Worm (Caenorhabditis elegans) whole organism, mixed stage, embryonic: ENCODE measurements around the gene Y17G7B.18.
A peak's percentile ranks its signal among the peaks of the same experiment; 100 is the strongest.

Experiments
- M03D4.4 ChIP-seq: sonication (generic microtip); optimal IDR thresholded peaks from 2 replicates; lab custom pipeline; 2017; ENCODE audit warnings: mild to moderate bottlenecking, missing genetic modification characterization, missing compliant biosample characterization
- bed-3 ChIP-seq: fragments of 200-800 bp; sonication (Bioruptor generic); optimal IDR thresholded peaks from 3 replicates; lab custom pipeline; 2018; ENCODE audit warnings: mild to moderate bottlenecking, missing genetic modification characterization, moderate library complexity, missing compliant biosample characterization
- blmp-1 ChIP-seq: fragments of 150-350 bp; optimal IDR thresholded peaks from 2 replicates; lab custom pipeline; 2014; ENCODE audit warnings: missing biosample characterization, missing genetic modification characterization
- ceh-39 ChIP-seq: fragments of 150-350 bp; optimal IDR thresholded peaks from 2 replicates; lab custom pipeline; 2014; ENCODE audit warnings: missing biosample characterization, missing genetic modification characterization
- ceh-43 ChIP-seq: fragments of 200-800 bp; sonication (Bioruptor generic); optimal IDR thresholded peaks from 2 replicates; lab custom pipeline; 2018; ENCODE audit warnings: mild to moderate bottlenecking, missing genetic modification characterization, moderate library complexity, missing compliant biosample characterization
- ces-1 ChIP-seq: fragments of 150-350 bp; optimal IDR thresholded peaks from 2 replicates; lab custom pipeline; 2014; ENCODE audit warnings: missing biosample characterization, missing genetic modification reagents, missing genetic modification characterization
- cnd-1 ChIP-seq: fragments of 200-800 bp; sonication (Bioruptor generic); optimal IDR thresholded peaks from 2 replicates; lab custom pipeline; 2018; ENCODE audit warnings: mild to moderate bottlenecking, missing genetic modification characterization, missing compliant biosample characterization
- drap-1 ChIP-seq: fragments of 200-800 bp; sonication (Bioruptor generic); optimal IDR thresholded peaks from 3 replicates; lab custom pipeline; 2018; ENCODE audit warnings: mild to moderate bottlenecking, missing genetic modification characterization, missing compliant biosample characterization
- elt-1 ChIP-seq: sonication (generic microtip); optimal IDR thresholded peaks from 2 replicates; lab custom pipeline; 2017; ENCODE audit warnings: missing genetic modification characterization, mild to moderate bottlenecking, missing compliant biosample characterization, antibody characterized with exemption, moderate library complexity, borderline replicate concordance; ENCODE audit not compliant: insufficient read depth
- elt-3 ChIP-seq: fragments of 150-350 bp; optimal IDR thresholded peaks from 2 replicates; lab custom pipeline; 2014; ENCODE audit warnings: missing biosample characterization, missing genetic modification characterization
- flh-1 ChIP-seq: fragments of 200-800 bp; sonication (Bioruptor generic); optimal IDR thresholded peaks from 2 replicates; lab custom pipeline; 2018; ENCODE audit warnings: mild to moderate bottlenecking, missing genetic modification characterization, moderate library complexity, missing compliant biosample characterization
- ham-2 ChIP-seq: fragments of 200-800 bp; sonication (Bioruptor generic); optimal IDR thresholded peaks from 2 replicates; lab custom pipeline; 2018; ENCODE audit warnings: mild to moderate bottlenecking, missing genetic modification characterization, missing compliant biosample characterization
- hlh-1 ChIP-seq: fragments of 150-350 bp; optimal IDR thresholded peaks from 2 replicates; lab custom pipeline; 2014; ENCODE audit warnings: missing biosample characterization, missing genetic modification reagents, missing genetic modification characterization
- lin-32 ChIP-seq: fragments of 200-800 bp; sonication (Bioruptor generic); optimal IDR thresholded peaks from 2 replicates; lab custom pipeline; 2018; ENCODE audit warnings: mild to moderate bottlenecking, missing genetic modification characterization, missing compliant biosample characterization
- lsy-2 ChIP-seq: fragments of 150-350 bp; optimal IDR thresholded peaks from 2 replicates; lab custom pipeline; 2014; ENCODE audit warnings: missing biosample characterization, missing genetic modification characterization
- mab-5 ChIP-seq: fragments of 150-350 bp; optimal IDR thresholded peaks from 2 replicates; lab custom pipeline; 2014; ENCODE audit warnings: missing biosample characterization, missing genetic modification characterization
- mep-1 ChIP-seq: fragments of 150-350 bp; optimal IDR thresholded peaks from 2 replicates; lab custom pipeline; 2017; ENCODE audit warnings: missing biosample characterization, missing genetic modification reagents, missing genetic modification characterization, inconsistent platforms
- mls-2 ChIP-seq: sonication (generic microtip); optimal IDR thresholded peaks from 2 replicates; lab custom pipeline; 2016; ENCODE audit warnings: mild to moderate bottlenecking, missing genetic modification characterization, moderate library complexity, missing compliant biosample characterization
- nhr-2 ChIP-seq: fragments of 150-350 bp; optimal IDR thresholded peaks from 2 replicates; lab custom pipeline; 2014; ENCODE audit warnings: missing biosample characterization, missing genetic modification characterization
- nhr-237 ChIP-seq: fragments of 150-350 bp; optimal IDR thresholded peaks from 2 replicates; lab custom pipeline; 2014; ENCODE audit warnings: missing biosample characterization, missing genetic modification characterization
- nhr-28 ChIP-seq: fragments of 150-350 bp; optimal IDR thresholded peaks from 2 replicates; lab custom pipeline; 2014; ENCODE audit warnings: missing biosample characterization, missing genetic modification characterization
- nhr-76 ChIP-seq: sonication (generic microtip); optimal IDR thresholded peaks from 2 replicates; lab custom pipeline; 2017; ENCODE audit warnings: missing biosample characterization, missing genetic modification characterization
- pha-4 ChIP-seq: fragments of 150-350 bp; optimal IDR thresholded peaks from 2 replicates; lab custom pipeline; 2018; ENCODE audit warnings: missing biosample characterization, missing genetic modification reagents, missing genetic modification characterization
- snpc-4 ChIP-seq: fragments of 150-350 bp; optimal IDR thresholded peaks from 2 replicates; lab custom pipeline; 2014; ENCODE audit warnings: missing biosample characterization, missing genetic modification characterization
- sptf-1 ChIP-seq: sonication (generic microtip); optimal IDR thresholded peaks from 2 replicates; lab custom pipeline; 2017; ENCODE audit warnings: mild to moderate bottlenecking, missing genetic modification characterization, moderate library complexity, missing compliant biosample characterization
- tbx-8 ChIP-seq: fragments of 200-800 bp; sonication (Bioruptor generic); optimal IDR thresholded peaks from 2 replicates; lab custom pipeline; 2018; ENCODE audit warnings: mild to moderate bottlenecking, missing genetic modification characterization, moderate library complexity, missing compliant biosample characterization
- unc-39 ChIP-seq: fragments of 150-350 bp; optimal IDR thresholded peaks from 2 replicates; lab custom pipeline; 2014; ENCODE audit warnings: missing biosample characterization, missing genetic modification characterization
- ztf-11 ChIP-seq: fragments of 150-350 bp; optimal IDR thresholded peaks from 2 replicates; lab custom pipeline; 2014; ENCODE audit warnings: missing biosample characterization, missing genetic modification characterization

Y17G7B.18 gene

ce11 chrII:12067451-12068076 lies 40.1 kb downstream of the Y17G7B.18 start, which contains the start of gene Y17G7B.22:
Gene Y17G7B.22, plus strand, starts transcription at chrII:12068026.
- TF ChIP-seq ham-2 (GFP tag; lab: Kevin White, UChicago) (no peak), ces-1 (GFP tag; lab: Kevin White, UChicago) (peak; percentile 97)

DNA sequence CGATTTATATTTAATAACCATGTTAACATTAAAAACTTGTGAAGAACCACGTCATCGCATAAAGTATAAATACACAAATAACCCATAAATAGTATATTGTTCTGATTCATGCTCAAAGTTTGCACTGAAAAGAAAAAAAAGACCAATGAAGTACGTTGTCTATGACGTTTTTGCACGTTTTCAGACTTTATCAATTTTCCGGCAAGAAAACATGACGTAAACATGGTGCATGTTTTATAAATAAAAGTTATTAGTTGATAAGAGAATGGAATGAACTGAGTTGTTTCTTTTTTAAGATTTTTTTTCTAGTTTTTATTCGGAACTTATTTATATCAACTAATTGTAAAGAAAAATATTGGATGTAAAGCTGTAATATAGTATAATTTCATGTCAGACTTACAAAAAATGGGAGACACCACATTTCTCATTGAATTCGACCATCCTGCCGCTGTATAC lies 42.9 kb downstream of the Y17G7B.18 start, which contains the start of gene arrd-8:
TSS of gene arrd-8 (plus strand) at position 406 of the 456 bp plus-strand sequence.
- TF ChIP-seq mep-1 (tag; lab: Kevin White, UChicago): no peak
- no peak for TF ChIP-seq tbx-8 (GFP tag; lab: Kevin White, UChicago)
- TF ChIP-seq lsy-2 (tag; lab: Kevin White, UChicago): no peak
- no peak for TF ChIP-seq ces-1 (GFP tag; lab: Kevin White, UChicago)
- no peak for TF ChIP-seq elt-3 (tag; lab: Kevin White, UChicago)
- TF ChIP-seq drap-1 (GFP tag; lab: Kevin White, UChicago): no peak
- TF ChIP-seq hlh-1 (tag; lab: Kevin White, UChicago): no peak

- TF ChIP-seq M03D4.4 (tag; lab: Kevin White, UChicago) (no peak), pha-4 (tag; lab: Kevin White, UChicago) (no peak), bed-3 (GFP tag; lab: Kevin White, UChicago) (no peak), drap-1 (GFP tag; lab: Kevin White, UChicago) (no peak)
- TF ChIP-seq, all 35 proteins: peak for 0
These were observed 44.6 kb downstream of the Y17G7B.18 start for ce11 chrII:12063076-12063475.

DNA sequence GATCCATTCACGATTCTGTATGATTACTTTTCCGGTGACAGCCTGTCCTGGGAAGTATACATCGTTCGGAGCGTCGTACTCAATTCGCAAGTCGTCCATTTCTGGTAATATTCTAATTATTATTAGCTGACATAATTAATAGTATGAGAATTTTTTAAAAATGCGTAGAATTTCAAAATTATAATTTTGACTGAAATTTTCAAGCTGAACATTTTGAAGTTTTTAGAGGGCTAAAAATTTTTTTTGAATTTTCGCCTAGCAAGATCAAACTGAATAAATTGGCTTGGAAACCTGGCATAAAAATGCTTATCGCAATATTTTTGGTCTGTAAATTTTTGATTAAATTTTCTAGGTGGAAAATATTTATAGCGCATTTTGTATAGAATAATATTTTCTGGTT lies 45.1 kb downstream of the Y17G7B.18 start, which contains the start of gene arrd-7:
TSS of gene arrd-7 (minus strand) at position 101 of the 400 bp plus-strand sequence.
- no peak for TF ChIP-seq cnd-1
- TF ChIP-seq mab-5: no peak
- TF ChIP-seq unc-39 (tag; lab: Kevin White, UChicago): no peak

- TF ChIP-seq drap-1 (GFP tag; lab: Kevin White, UChicago) (no peak), nhr-76 (tag; lab: Kevin White, UChicago) (no peak), flh-1 (no peak), lin-32 (GFP tag; lab: Kevin White, UChicago) (no peak), ceh-43 (GFP tag; lab: Kevin White, UChicago) (no peak), blmp-1 (no peak), mab-5 (no peak)
These were observed 47.8 kb downstream of the Y17G7B.18 start for ce11 chrII:12059872-12060271.

ce11 chrII:12058298-12058697 lies 49.4 kb downstream of the Y17G7B.18 start:
- TF ChIP-seq ceh-39 (no peak), drap-1 (GFP tag; lab: Kevin White, UChicago) (no peak), bed-3 (GFP tag; lab: Kevin White, UChicago) (no peak), ztf-11 (tag; lab: Kevin White, UChicago) (no peak), mls-2 (no peak), nhr-2 (tag; lab: Kevin White, UChicago) (no peak), ceh-43 (GFP tag; lab: Kevin White, UChicago) (no peak), nhr-237 (tag; lab: Kevin White, UChicago) (no peak), lin-32 (GFP tag; lab: Kevin White, UChicago) (no peak), nhr-28 (tag; lab: Kevin White, UChicago) (no peak), sptf-1 (tag; lab: Kevin White, UChicago) (no peak)

- no peak for TF ChIP-seq drap-1 (GFP tag; lab: Kevin White, UChicago)
- TF ChIP-seq mep-1 (tag; lab: Kevin White, UChicago): no peak
- no peak for TF ChIP-seq ceh-39
- TF ChIP-seq cnd-1: no peak
- TF ChIP-seq M03D4.4 (tag; lab: Kevin White, UChicago): no peak
- no peak for TF ChIP-seq ham-2 (GFP tag; lab: Kevin White, UChicago)
- TF ChIP-seq sptf-1 (tag; lab: Kevin White, UChicago): no peak
- TF ChIP-seq nhr-2 (tag; lab: Kevin White, UChicago): no peak
- no peak for TF ChIP-seq mab-5
- TF ChIP-seq ceh-43 (GFP tag; lab: Kevin White, UChicago): no peak
- TF ChIP-seq snpc-4 (tag; lab: Kevin White, UChicago): no peak
- TF ChIP-seq blmp-1: no peak
- TF ChIP-seq tbx-8 (GFP tag; lab: Kevin White, UChicago): no peak
- no peak for TF ChIP-seq nhr-76 (tag; lab: Kevin White, UChicago)
- no peak for TF ChIP-seq hlh-1 (tag; lab: Kevin White, UChicago)
- no peak for TF ChIP-seq bed-3 (GFP tag; lab: Kevin White, UChicago)
- no peak for TF ChIP-seq pha-4 (tag; lab: Kevin White, UChicago)
- TF ChIP-seq lsy-2 (tag; lab: Kevin White, UChicago): no peak
- TF ChIP-seq elt-1 (tag; lab: Kevin White, UChicago): no peak
These were observed 52.1 kb downstream of the Y17G7B.18 start for ce11 chrII:12055408-12056140.
